Worm (Caenorhabditis elegans) whole organism, late embryonic: ENCODE measurements around the gene wdr-48.

Experiments used
- C08G9.2 ChIP-seq: sonication (generic microtip); optimal IDR thresholded peaks from 2 replicates; lab custom pipeline; 2016; ENCODE audit warnings: mild to moderate bottlenecking, missing genetic modification characterization, moderate library complexity, missing compliant biosample characterization
- C38D4.7 ChIP-seq: fragments of 200-800 bp; sonication (Bioruptor generic); optimal IDR thresholded peaks from 2 replicates; lab custom pipeline; 2018; ENCODE audit warnings: mild to moderate bottlenecking, missing genetic modification characterization, moderate library complexity, missing compliant biosample characterization
- F13H6.1 ChIP-seq: sonication (generic microtip); optimal IDR thresholded peaks from 2 replicates; lab custom pipeline; 2016; ENCODE audit warnings: missing genetic modification characterization, missing compliant biosample characterization
- K02D7.2 ChIP-seq: sonication (generic microtip); optimal IDR thresholded peaks from 2 replicates; lab custom pipeline; 2017; ENCODE audit warnings: mild to moderate bottlenecking, missing genetic modification characterization, missing compliant biosample characterization
- K09A11.1 ChIP-seq: sonication (generic microtip); optimal IDR thresholded peaks from 2 replicates; lab custom pipeline; 2017; ENCODE audit warnings: antibody characterized with exemption, mild to moderate bottlenecking, missing genetic modification characterization, missing compliant biosample characterization; ENCODE audit not compliant: insufficient read depth
- T23F11.4 ChIP-seq: fragments of 200-800 bp; sonication (Bioruptor generic); optimal IDR thresholded peaks from 2 replicates; lab custom pipeline; 2018; ENCODE audit warnings: mild to moderate bottlenecking, missing genetic modification characterization, missing compliant biosample characterization
- Y22D7AL.16 ChIP-seq: sonication (generic microtip); optimal IDR thresholded peaks from 2 replicates; lab custom pipeline; 2016; ENCODE audit warnings: missing genetic modification characterization, missing compliant biosample characterization
- ceh-18 ChIP-seq: sonication (generic microtip); optimal IDR thresholded peaks from 2 replicates; lab custom pipeline; 2016; ENCODE audit warnings: missing genetic modification characterization, missing compliant biosample characterization
- ceh-19 ChIP-seq: fragments of 200-800 bp; sonication (Bioruptor generic); optimal IDR thresholded peaks from 2 replicates; lab custom pipeline; 2018; ENCODE audit warnings: mild to moderate bottlenecking, missing genetic modification characterization, missing compliant biosample characterization
- ceh-34 ChIP-seq: sonication (generic microtip); optimal IDR thresholded peaks from 2 replicates; lab custom pipeline; 2016; ENCODE audit warnings: mild to moderate bottlenecking, missing genetic modification characterization, missing compliant biosample characterization
- ceh-6 ChIP-seq: fragments of 200-800 bp; sonication (Bioruptor generic); optimal IDR thresholded peaks from 2 replicates; lab custom pipeline; 2018; ENCODE audit warnings: mild to moderate bottlenecking, missing genetic modification characterization, missing compliant biosample characterization
- dve-1 ChIP-seq: sonication (generic microtip); optimal IDR thresholded peaks from 2 replicates; lab custom pipeline; 2017; ENCODE audit warnings: antibody characterized with exemption, mild to moderate bottlenecking, missing genetic modification characterization, missing compliant biosample characterization
- elt-4 ChIP-seq: sonication (generic microtip); optimal IDR thresholded peaks from 2 replicates; lab custom pipeline; 2016; ENCODE audit warnings: missing genetic modification characterization, missing compliant biosample characterization
- ets-4 ChIP-seq: sonication (generic microtip); optimal IDR thresholded peaks from 2 replicates; lab custom pipeline; 2016; ENCODE audit warnings: missing genetic modification characterization, missing compliant biosample characterization
- fkh-10 ChIP-seq: fragments of 150-350 bp; optimal IDR thresholded peaks from 2 replicates; lab custom pipeline; 2014; ENCODE audit warnings: missing biosample characterization, missing genetic modification reagents, missing genetic modification characterization
- fkh-6 ChIP-seq: sonication (generic microtip); optimal IDR thresholded peaks from 2 replicates; lab custom pipeline; 2016; ENCODE audit warnings: missing genetic modification characterization, missing compliant biosample characterization
- gmeb-2 ChIP-seq: sonication (generic microtip); optimal IDR thresholded peaks from 2 replicates; lab custom pipeline; 2016; ENCODE audit warnings: missing genetic modification characterization, inconsistent platforms, missing compliant biosample characterization
- hlh-13 ChIP-seq: fragments of 200-800 bp; sonication (Bioruptor generic); optimal IDR thresholded peaks from 2 replicates; lab custom pipeline; 2018; ENCODE audit warnings: mild to moderate bottlenecking, missing genetic modification characterization, missing compliant biosample characterization
- hlh-30 ChIP-seq: sonication (generic microtip); optimal IDR thresholded peaks from 2 replicates; lab custom pipeline; 2017; ENCODE audit warnings: antibody characterized with exemption, missing genetic modification characterization, missing compliant biosample characterization; ENCODE audit not compliant: insufficient read depth
- hlh-6 ChIP-seq: sonication (generic microtip); optimal IDR thresholded peaks from 2 replicates; lab custom pipeline; 2016; ENCODE audit warnings: missing genotype, missing genetic modification characterization, missing compliant biosample characterization
- hlh-8 ChIP-seq: sonication (generic microtip); optimal IDR thresholded peaks from 2 replicates; lab custom pipeline; 2016; ENCODE audit warnings: missing genotype, missing genetic modification characterization, missing compliant biosample characterization
- madf-2 ChIP-seq: sonication (generic microtip); optimal IDR thresholded peaks from 2 replicates; lab custom pipeline; 2017; ENCODE audit warnings: missing genetic modification characterization, missing compliant biosample characterization
- mec-3 ChIP-seq: sonication (generic microtip); optimal IDR thresholded peaks from 2 replicates; lab custom pipeline; 2016; ENCODE audit warnings: borderline replicate concordance, missing genetic modification characterization, missing compliant biosample characterization
- nfya-1 ChIP-seq: sonication (generic microtip); optimal IDR thresholded peaks from 2 replicates; lab custom pipeline; 2017; ENCODE audit warnings: missing genetic modification characterization, mild to moderate bottlenecking, missing compliant biosample characterization, antibody characterized with exemption, moderate library complexity
- nhr-11 ChIP-seq: fragments of 150-350 bp; optimal IDR thresholded peaks from 2 replicates; lab custom pipeline; 2014; ENCODE audit warnings: missing biosample characterization, missing genetic modification characterization
- odd-2 ChIP-seq: sonication (generic microtip); optimal IDR thresholded peaks from 2 replicates; lab custom pipeline; 2017; ENCODE audit warnings: antibody characterized with exemption, mild to moderate bottlenecking, missing genetic modification characterization, missing compliant biosample characterization
- pag-3 ChIP-seq: sonication (generic microtip); optimal IDR thresholded peaks from 2 replicates; lab custom pipeline; 2016; ENCODE audit warnings: missing compliant biosample characterization, missing genetic modification characterization, borderline replicate concordance
- pat-9 ChIP-seq: fragments of 200-800 bp; sonication (Bioruptor generic); optimal IDR thresholded peaks from 2 replicates; lab custom pipeline; 2018; ENCODE audit warnings: mild to moderate bottlenecking, missing genetic modification characterization, moderate library complexity, missing compliant biosample characterization
- pha-2 ChIP-seq: sonication (generic microtip); optimal IDR thresholded peaks from 2 replicates; lab custom pipeline; 2017; ENCODE audit warnings: mild to moderate bottlenecking, missing genetic modification characterization, missing compliant biosample characterization
- pqm-1 ChIP-seq: sonication (generic microtip); optimal IDR thresholded peaks from 2 replicates; lab custom pipeline; 2016; ENCODE audit warnings: missing genetic modification characterization, missing compliant biosample characterization
- pros-1 ChIP-seq: fragments of 150-350 bp; optimal IDR thresholded peaks from 2 replicates; lab custom pipeline; 2014; ENCODE audit warnings: missing biosample characterization, missing genetic modification reagents, missing genetic modification characterization
- ref-2 ChIP-seq: sonication (generic microtip); optimal IDR thresholded peaks from 2 replicates; lab custom pipeline; 2016; ENCODE audit warnings: missing genetic modification characterization, missing compliant biosample characterization
- sox-2 ChIP-seq: fragments of 200-800 bp; sonication (Bioruptor generic); IDR thresholded peaks from 2 replicates; pipeline ENCODE4 v1.3.6; 2022; ENCODE audit warnings: missing genetic modification reagents, missing genetic modification characterization, missing compliant biosample characterization
- tbx-2 ChIP-seq: sonication (generic microtip); optimal IDR thresholded peaks from 2 replicates; lab custom pipeline; 2016; ENCODE audit warnings: missing genetic modification characterization, missing compliant biosample characterization
- unc-86 ChIP-seq: sonication (generic microtip); optimal IDR thresholded peaks from 2 replicates; lab custom pipeline; 2016; ENCODE audit warnings: missing genetic modification characterization, missing compliant biosample characterization
- zip-5 ChIP-seq: sonication (generic microtip); optimal IDR thresholded peaks from 2 replicates; lab custom pipeline; 2016; ENCODE audit warnings: missing genetic modification characterization, missing compliant biosample characterization

The wdr-48 gene

DNA sequence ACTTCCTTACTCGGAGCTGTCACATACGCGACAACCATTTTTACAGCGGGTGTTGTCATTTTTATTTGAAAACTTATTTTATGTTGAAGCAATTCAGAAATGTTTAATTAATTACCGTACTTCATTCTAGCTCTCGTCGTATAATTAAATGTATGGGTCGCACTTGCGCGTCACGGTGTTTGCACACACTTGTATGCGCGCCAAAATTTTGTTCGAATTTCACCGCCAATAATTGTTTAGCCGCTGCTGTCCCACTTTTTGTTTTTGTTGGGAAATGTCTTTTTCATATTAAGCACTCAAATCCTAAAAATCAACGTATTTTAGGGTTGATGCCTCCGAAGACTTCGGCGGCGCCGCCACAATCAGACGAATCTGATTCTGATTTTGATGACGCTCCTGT, 8.5 kb downstream of the wdr-48 start, which contains the start of the genes F35G12.7 and smc-4 (continued):
- no peak for TF ChIP-seq gmeb-2 (tag; lab: Kevin White, UChicago)
- no peak for TF ChIP-seq F13H6.1 (tag; lab: Kevin White, UChicago)
- no peak for TF ChIP-seq hlh-30
- TF ChIP-seq hlh-8: no peak
- no peak for TF ChIP-seq pha-2
- TF ChIP-seq nhr-11 (tag; lab: Kevin White, UChicago): no peak
- TF ChIP-seq pat-9 (tag; lab: Kevin White, UChicago): no peak
- no peak for TF ChIP-seq K09A11.1 (tag; lab: Kevin White, UChicago)
- peak; percentile 74 for TF ChIP-seq nfya-1 (tag; lab: Kevin White, UChicago)
- no peak for TF ChIP-seq dve-1 (tag; lab: Kevin White, UChicago)
- TF ChIP-seq unc-86: no peak

ce11 chrIII:4593098-4593697, 14.5 kb downstream of the wdr-48 start, which contains the start of gene erh-2:
TSS of gene erh-2 (plus strand) at chrIII:4593231.
- TF ChIP-seq hlh-13 (GFP tag; lab: Kevin White, UChicago) (no peak), C08G9.2 (tag; lab: Kevin White, UChicago) (no peak), nfya-1 (tag; lab: Kevin White, UChicago) (no peak), pha-2 (no peak), K09A11.1 (tag; lab: Kevin White, UChicago) (no peak), ceh-19 (GFP tag; lab: Kevin White, UChicago) (no peak), mec-3 (no peak), pqm-1 (no peak), ceh-18 (tag; lab: Kevin White, UChicago) (no peak), unc-86 (no peak), elt-4 (tag; lab: Kevin White, UChicago) (no peak), tbx-2 (tag; lab: Kevin White, UChicago) (no peak), pag-3 (tag; lab: Kevin White, UChicago) (no peak), T23F11.4 (GFP tag; lab: Kevin White, UChicago) (no peak), ceh-34 (tag; lab: Kevin White, UChicago) (no peak), odd-2 (tag; lab: Kevin White, UChicago) (no peak), fkh-6 (tag; lab: Kevin White, UChicago) (no peak), ets-4 (no peak)

DNA sequence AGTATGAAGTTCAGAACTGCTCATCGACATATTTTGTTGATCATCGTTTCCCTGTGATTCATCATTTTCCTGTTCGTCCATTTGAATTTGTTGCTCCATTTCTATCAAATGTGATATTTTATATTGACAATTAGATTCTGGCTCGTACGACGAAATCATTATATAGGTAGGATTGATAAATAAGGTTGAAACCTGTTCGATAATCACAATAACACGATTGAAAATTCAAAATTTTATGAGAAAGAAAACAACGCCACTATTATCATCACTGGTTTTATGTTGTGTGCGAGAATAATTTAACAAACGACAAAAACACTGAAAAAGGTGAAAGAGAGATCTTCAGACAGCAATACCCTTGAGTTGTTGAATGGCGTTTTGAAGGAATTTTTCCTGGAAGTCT, 15.7 kb downstream of the wdr-48 start, which contains the start of gene apc-11:
TSS of gene apc-11 (minus strand) at position 101 of the 400 bp plus-strand sequence.
- TF ChIP-seq nfya-1 (tag; lab: Kevin White, UChicago): no peak
- TF ChIP-seq elt-4 (tag; lab: Kevin White, UChicago): no peak
- TF ChIP-seq unc-86: no peak

DNA sequence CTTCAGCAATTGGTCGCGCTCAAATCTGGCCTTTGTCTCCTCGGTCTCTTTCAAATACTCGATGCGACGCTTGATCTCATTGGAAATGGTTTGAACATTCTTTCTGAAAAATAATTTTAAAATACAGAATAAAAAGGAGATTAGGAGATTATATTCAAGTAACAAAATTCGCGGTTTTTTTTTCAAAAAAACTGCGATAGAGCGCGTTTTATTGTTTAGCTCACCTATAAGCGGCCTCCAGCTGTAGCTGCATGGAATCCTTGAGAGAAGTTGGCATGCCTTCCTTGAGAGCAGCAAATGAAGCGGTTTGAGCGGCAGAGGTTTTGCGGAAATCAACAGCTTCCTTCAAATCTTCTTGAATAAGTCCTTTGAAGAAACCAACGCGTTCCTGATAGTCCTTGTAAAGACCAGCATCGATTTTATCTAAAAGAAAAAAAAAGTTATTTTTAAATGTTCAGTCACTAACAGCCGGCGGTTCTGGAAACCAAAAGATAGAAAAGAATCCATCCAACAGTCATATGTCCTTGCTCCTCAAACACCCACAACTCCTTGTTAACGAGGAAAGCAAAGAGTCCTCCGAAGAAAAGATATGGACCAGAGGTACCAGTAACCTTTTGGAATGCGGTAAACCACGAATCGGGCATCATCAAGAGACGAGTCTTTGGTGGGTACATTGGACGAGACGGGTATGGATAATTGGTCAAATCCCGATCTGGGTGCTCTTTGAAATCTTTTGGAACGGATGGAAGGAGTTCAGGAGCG, 16.3 kb downstream of the wdr-48 start:
- TF ChIP-seq Y22D7AL.16 (tag; lab: Kevin White, UChicago): no peak
- TF ChIP-seq nhr-11 (tag; lab: Kevin White, UChicago): no peak
- TF ChIP-seq pros-1: no peak
- TF ChIP-seq ceh-6 (GFP tag; lab: Kevin White, UChicago): no peak
- no peak for TF ChIP-seq ceh-19 (GFP tag; lab: Kevin White, UChicago)
- no peak for TF ChIP-seq fkh-10 (GFP tag; lab: Kevin White, UChicago)
- no peak for TF ChIP-seq hlh-6
- no peak for TF ChIP-seq C38D4.7 (GFP tag; lab: Kevin White, UChicago)
- TF ChIP-seq zip-5 (tag; lab: Kevin White, UChicago): no peak
- no peak for TF ChIP-seq pag-3 (tag; lab: Kevin White, UChicago)
- TF ChIP-seq madf-2 (tag; lab: Kevin White, UChicago): no peak
- TF ChIP-seq pha-2: no peak
- TF ChIP-seq ceh-18 (tag; lab: Kevin White, UChicago): no peak
- no peak for TF ChIP-seq ceh-34 (tag; lab: Kevin White, UChicago)
- TF ChIP-seq K02D7.2 (tag; lab: Kevin White, UChicago): no peak
- no peak for TF ChIP-seq elt-4 (tag; lab: Kevin White, UChicago)
- no peak for TF ChIP-seq sox-2 (GFP tag; lab: Robert Waterston, UW)
- no peak for TF ChIP-seq ref-2 (tag; lab: Kevin White, UChicago)
